Fruit fly (Drosophila melanogaster): ENCODE measurements around the gene emb.

Gene emb

DNA sequence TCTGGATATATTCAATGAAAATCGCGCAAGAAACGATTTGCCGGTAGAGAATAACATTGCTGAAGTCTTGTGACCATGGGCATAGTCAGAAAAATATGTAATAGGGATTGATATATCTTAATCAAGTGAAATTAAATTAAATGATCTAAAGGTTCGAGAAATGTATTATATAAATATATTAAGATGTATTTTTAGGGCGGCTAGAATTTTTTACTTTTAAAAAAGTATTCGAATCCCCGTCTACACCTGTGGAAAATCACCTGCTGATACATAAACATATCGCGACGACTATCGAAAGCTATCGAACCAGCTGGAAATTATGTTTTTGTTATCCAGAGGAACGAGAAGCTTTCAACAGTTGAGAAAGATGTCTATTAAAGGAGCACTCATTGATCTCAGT, 26.7 kb upstream of the emb start, which contains the start of the genes CG13390 and CG17294:
TSS of gene CG13390 (minus strand) at position 81 of the 400 bp plus-strand sequence.
TSS of gene CG17294 (plus strand) at position 319 of the 400 bp plus-strand sequence.
- TF ChIP-seq E2f1 (GFP tag; IDR thresholded peaks at IDR 0.05) (peak; percentile 100), CG4854 (GFP tag; optimal IDR thresholded peaks at IDR 0.05) (peak; percentile 97), CG17328 (GFP tag; IDR thresholded peaks at IDR 0.05) (peak; percentile 100), CG2129 (GFP tag; IDR thresholded peaks at IDR 0.05; ENCODE audit: partially characterized antibody) (peak; percentile 51; the same call in 1 of the 2 replicates), CG10321 (GFP tag; IDR thresholded peaks at IDR 0.05) (peak; percentile 90), CG2120 (GFP tag; optimal IDR thresholded peaks at IDR 0.05) (peak; percentile 99), unc-4 (GFP tag; IDR thresholded peaks at IDR 0.05; ENCODE audit: partially characterized antibody) (peak; percentile 88), CG31388 (GFP tag; optimal IDR thresholded peaks at IDR 0.05) (peak; percentile 99), en (GFP tag; optimal IDR thresholded peaks at IDR 0.05) (peak; percentile 79), aop (GFP tag; IDR thresholded peaks at IDR 0.05) (peak; percentile 97), prd (optimal IDR thresholded peaks at IDR 0.05) (no peak), prd (GFP tag; IDR thresholded peaks at IDR 0.05) (peak; percentile 100), zfh2 (GFP tag; optimal IDR thresholded peaks at IDR 0.05) (peak; percentile 95), gcm (GFP tag; optimal IDR thresholded peaks at IDR 0.05) (peak; percentile 99), mirr (GFP tag; optimal IDR thresholded peaks at IDR 0.05) (peak; percentile 99), CG5180 (GFP tag; optimal IDR thresholded peaks at IDR 0.05) (peak; percentile 94), Dll (GFP tag; IDR thresholded peaks at IDR 0.05; ENCODE audit: partially characterized antibody) (peak; percentile 86), Vsx1 (GFP tag; optimal IDR thresholded peaks at IDR 0.05) (peak; percentile 98), org-1 (GFP tag; optimal IDR thresholded peaks at IDR 0.05) (peak; percentile 98), ab (GFP tag; optimal IDR thresholded peaks at IDR 0.05) (peak; percentile 76), CG7745 (tag; optimal IDR thresholded peaks at IDR 0.05) (peak; percentile 89), CG34376 (GFP tag; optimal IDR thresholded peaks at IDR 0.05) (peak; percentile 100), CG33557 (GFP tag; optimal IDR thresholded peaks at IDR 0.05) (peak; percentile 99), pnt (GFP tag; optimal IDR thresholded peaks at IDR 0.05) (peak; percentile 93), cg (GFP tag; optimal IDR thresholded peaks at IDR 0.05) (no peak), CkIIα-i1 (GFP tag; IDR thresholded peaks at IDR 0.05) (peak; percentile 98), CG6689 (GFP tag; IDR thresholded peaks at IDR 0.05) (peak; percentile 99), CG1529 (GFP tag; optimal IDR thresholded peaks at IDR 0.05) (peak; percentile 99), CG18599 (GFP tag; optimal IDR thresholded peaks at IDR 0.05) (peak; percentile 100), CG10209 (GFP tag; optimal IDR thresholded peaks at IDR 0.05) (peak; percentile 99), Taf1 (GFP tag; IDR thresholded peaks at IDR 0.05) (peak; percentile 99), kni (GFP tag; optimal IDR thresholded peaks at IDR 0.05) (peak; percentile 97), bab2 (GFP tag; optimal IDR thresholded peaks at IDR 0.05) (peak; percentile 96), sug (tag; optimal IDR thresholded peaks at IDR 0.05) (peak; percentile 99), tap (tag; optimal IDR thresholded peaks at IDR 0.05) (peak; percentile 100), CG3995 (GFP tag; optimal IDR thresholded peaks at IDR 0.05) (peak; percentile 90), sr (GFP tag; IDR thresholded peaks at IDR 0.05) (peak; percentile 98), ac (GFP tag; optimal IDR thresholded peaks at IDR 0.05) (peak; percentile 97), Pdp1 (GFP tag; optimal IDR thresholded peaks at IDR 0.05) (peak; percentile 96 to 97), shn (GFP tag; optimal IDR thresholded peaks at IDR 0.05) (peak; percentile 77), ftz-f1 (GFP tag; optimal IDR thresholded peaks at IDR 0.05) (peak; percentile 82), Bdp1 (GFP tag; optimal IDR thresholded peaks at IDR 0.05) (peak; percentile 88), CG9797 (GFP tag; optimal IDR thresholded peaks at IDR 0.05) (peak; percentile 65), CG4282 (GFP tag; optimal IDR thresholded peaks at IDR 0.05) (peak; percentile 81), nom (GFP tag; optimal IDR thresholded peaks at IDR 0.05) (peak; percentile 99), Xbp1 (GFP tag; optimal IDR thresholded peaks at IDR 0.05) (peak; percentile 100), CG2199 (GFP tag; IDR thresholded peaks at IDR 0.05) (peak; percentile 99), CG9932 (GFP tag; IDR thresholded peaks at IDR 0.05) (peak; percentile 100), kah (GFP tag; optimal IDR thresholded peaks at IDR 0.05) (peak; percentile 99), ken (GFP tag; IDR thresholded peaks at IDR 0.05) (peak; percentile 99), Blimp-1 (GFP tag; optimal IDR thresholded peaks at IDR 0.05) (peak; percentile 99)
